Fruit fly (Drosophila melanogaster) whole organism, embryonic: Measurements from ENCODE around the gene CG8176.

ENCODE experiments used
- CG10565 ChIP-seq: fragments of 200-800 bp; sonication (Bioruptor generic); optimal IDR thresholded peaks from 3 replicates; lab custom pipeline; 2016; ENCODE audit warnings: missing biosample characterization, mild to moderate bottlenecking, missing genetic modification characterization
- CG11085 ChIP-seq: fragments of 200-800 bp; sonication (Bioruptor generic); IDR thresholded peaks from 2 replicates; pipeline ENCODE4 v1.3.6; 2022; ENCODE audit warnings: missing biosample characterization, missing genetic modification characterization
- CG12071 ChIP-seq: fragments of 200-800 bp; sonication (Bioruptor generic); optimal IDR thresholded peaks from 3 replicates; lab custom pipeline; 2018; ENCODE audit warnings: missing biosample characterization, mild to moderate bottlenecking, missing genetic modification characterization
- CG12155 ChIP-seq: fragments of 200-800 bp; sonication (Bioruptor generic); optimal IDR thresholded peaks from 3 replicates; lab custom pipeline; 2016; ENCODE audit warnings: missing biosample characterization, missing genetic modification characterization
- CG13123 ChIP-seq: fragments of 200-800 bp; sonication (Bioruptor generic); optimal IDR thresholded peaks from 2 replicates; lab custom pipeline; 2016; ENCODE audit warnings: missing biosample characterization, missing genetic modification characterization
- CG13624 ChIP-seq: fragments of 200-800 bp; sonication (Bioruptor generic); optimal IDR thresholded peaks from 2 replicates; lab custom pipeline; 2016; ENCODE audit warnings: missing biosample characterization, missing genetic modification characterization
- CG1529 ChIP-seq: fragments of 200-800 bp; sonication (Bioruptor generic); optimal IDR thresholded peaks from 3 replicates; lab custom pipeline; 2018; ENCODE audit warnings: missing biosample characterization, missing genetic modification characterization
- CG15479 ChIP-seq: fragments of 200-800 bp; sonication (Bioruptor generic); optimal IDR thresholded peaks from 3 replicates; lab custom pipeline; 2019; ENCODE audit warnings: missing biosample characterization, mild to moderate bottlenecking, missing genetic modification characterization, moderate library complexity
- CG17912 ChIP-seq: fragments of 200-800 bp; sonication (Bioruptor generic); optimal IDR thresholded peaks from 2 replicates; lab custom pipeline; 2018; ENCODE audit warnings: missing biosample characterization, mild to moderate bottlenecking, missing genetic modification characterization
- CG18011 ChIP-seq: fragments of 200-800 bp; sonication (Bioruptor generic); optimal IDR thresholded peaks from 2 replicates; lab custom pipeline; 2017; ENCODE audit warnings: missing biosample characterization, missing genetic modification characterization, mild to moderate bottlenecking, moderate library complexity, missing genotype
- CG1832 ChIP-seq: fragments of 200-800 bp; sonication (Bioruptor generic); optimal IDR thresholded peaks from 2 replicates; lab custom pipeline; 2017; ENCODE audit warnings: missing biosample characterization, mild to moderate bottlenecking, missing genetic modification characterization, inconsistent platforms
- CG4404 ChIP-seq: fragments of 200-800 bp; sonication (Bioruptor generic); IDR thresholded peaks from 2 replicates; pipeline ENCODE4 v1.3.6; 2022; ENCODE audit warnings: missing biosample characterization, missing genetic modification characterization
- CG4707 ChIP-seq: fragments of 200-800 bp; sonication (Bioruptor generic); optimal IDR thresholded peaks from 2 replicates; lab custom pipeline; 2018; ENCODE audit warnings: missing biosample characterization, mild to moderate bottlenecking, missing genetic modification characterization, moderate library complexity
- CG4820 ChIP-seq: fragments of 200-800 bp; sonication (Bioruptor generic); optimal IDR thresholded peaks from 3 replicates; lab custom pipeline; 2016; ENCODE audit warnings: missing biosample characterization, missing genetic modification characterization
- CG6791 ChIP-seq: fragments of 200-800 bp; sonication (Bioruptor generic); IDR thresholded peaks from 3 replicates; pipeline ENCODE4 v1.3.6; 2022; ENCODE audit warnings: missing biosample characterization, missing genetic modification characterization; ENCODE audit not compliant: partially characterized antibody
- CG7745 ChIP-seq: fragments of 200-800 bp; sonication (Bioruptor generic); optimal IDR thresholded peaks from 2 replicates; lab custom pipeline; 2018; ENCODE audit warnings: missing biosample characterization, mild to moderate bottlenecking, missing genetic modification characterization, moderate library complexity
- CG8388 ChIP-seq: fragments of 200-800 bp; sonication (Bioruptor generic); optimal IDR thresholded peaks from 2 replicates; lab custom pipeline; 2019; ENCODE audit warnings: missing biosample characterization, mild to moderate bottlenecking, missing genetic modification characterization, moderate library complexity
- CG8944 ChIP-seq: fragments of 200-800 bp; sonication (Bioruptor generic); optimal IDR thresholded peaks from 3 replicates; lab custom pipeline; 2016; ENCODE audit warnings: missing biosample characterization, missing genetic modification characterization
- CG9215 ChIP-seq: fragments of 200-800 bp; sonication (Bioruptor generic); IDR thresholded peaks from 2 replicates; pipeline ENCODE4 v1.3.6; 2022; ENCODE audit warnings: missing biosample characterization, missing genetic modification characterization
- CTCF ChIP-seq: fragments of 200-800 bp; sonication (Bioruptor generic); optimal IDR thresholded peaks from 2 replicates; lab custom pipeline; 2017; ENCODE audit warnings: missing biosample characterization, mild to moderate bottlenecking, missing genetic modification characterization, moderate library complexity
- D ChIP-seq, 2 experiments: fragments of 200-800 bp in 1 of 2; fragments of >200 bp in 1 of 2; sonication (Bioruptor generic) in 1 of 2; optimal IDR thresholded peaks; 2 replicates in 1 of 2; 3 replicates in 1 of 2; lab custom pipeline; 2017; ENCODE audit warnings: mild to moderate bottlenecking in 1 of 2, missing biosample characterization in 1 of 2, missing genetic modification characterization in 1 of 2, missing genetic modification reagents in 1 of 2
- Deaf1 ChIP-seq: fragments of 200-800 bp; optimal IDR thresholded peaks from 3 replicates; lab custom pipeline; 2019; ENCODE audit warnings: missing biosample characterization, mild to moderate bottlenecking, missing genetic modification characterization, moderate library complexity
- Dip3 ChIP-seq: fragments of 200-800 bp; sonication (Bioruptor generic); optimal IDR thresholded peaks from 3 replicates; lab custom pipeline; 2016; ENCODE audit warnings: missing biosample characterization, missing genetic modification characterization
- Drgx ChIP-seq: fragments of 200-800 bp; sonication (Bioruptor generic); IDR thresholded peaks from 2 replicates; pipeline ENCODE4 v1.3.6; 2022; ENCODE audit warnings: missing biosample characterization, missing genetic modification characterization
- Gsc ChIP-seq: fragments of 200-800 bp; sonication (Bioruptor generic); IDR thresholded peaks from 2 replicates; pipeline ENCODE4 v1.3.6; 2022; ENCODE audit warnings: missing biosample characterization, missing genetic modification characterization
- Meics ChIP-seq: fragments of 200-800 bp; sonication (Bioruptor generic); optimal IDR thresholded peaks from 2 replicates; lab custom pipeline; 2017; ENCODE audit warnings: missing biosample characterization, mild to moderate bottlenecking, missing genetic modification characterization
- Mes4 ChIP-seq: fragments of 200-800 bp; sonication (Bioruptor generic); optimal IDR thresholded peaks from 2 replicates; lab custom pipeline; 2016; ENCODE audit warnings: missing biosample characterization, missing genetic modification characterization
- PHDP ChIP-seq: fragments of 200-800 bp; sonication (Bioruptor generic); optimal IDR thresholded peaks from 3 replicates; lab custom pipeline; 2018; ENCODE audit warnings: missing biosample characterization, mild to moderate bottlenecking, missing genetic modification characterization, moderate library complexity
- Spps ChIP-seq: fragments of 200-800 bp; sonication (Bioruptor generic); optimal IDR thresholded peaks from 2 replicates; lab custom pipeline; 2018; ENCODE audit warnings: missing biosample characterization, mild to moderate bottlenecking, missing genetic modification characterization
- Taf1 ChIP-seq: fragments of 200-800 bp; sonication (Bioruptor generic); IDR thresholded peaks from 2 replicates; pipeline ENCODE4 v1.3.6; 2022; ENCODE audit warnings: missing biosample characterization, missing genetic modification characterization
- al ChIP-seq: fragments of 200-800 bp; sonication (Bioruptor generic); IDR thresholded peaks from 2 replicates; pipeline ENCODE4 v1.3.6; 2022; ENCODE audit warnings: missing biosample characterization, missing genetic modification characterization
- chn ChIP-seq: fragments of 200-800 bp; sonication (Bioruptor generic); optimal IDR thresholded peaks from 2 replicates; lab custom pipeline; 2016; ENCODE audit warnings: missing biosample characterization, missing genetic modification characterization
- emc ChIP-seq: fragments of 200-800 bp; sonication (Bioruptor generic); optimal IDR thresholded peaks from 2 replicates; lab custom pipeline; 2016; ENCODE audit warnings: missing biosample characterization, missing genetic modification characterization
- en ChIP-seq: fragments of 200-800 bp; sonication (Bioruptor generic); optimal IDR thresholded peaks from 2 replicates; lab custom pipeline; 2016; ENCODE audit warnings: missing biosample characterization, missing genetic modification characterization
- gcm ChIP-seq: fragments of 200-800 bp; sonication (Bioruptor generic); optimal IDR thresholded peaks from 2 replicates; lab custom pipeline; 2019; ENCODE audit warnings: missing biosample characterization, mild to moderate bottlenecking, missing genetic modification characterization, moderate library complexity
- jumu ChIP-seq: fragments of 200-800 bp; sonication (Bioruptor generic); optimal IDR thresholded peaks from 3 replicates; lab custom pipeline; 2016; ENCODE audit warnings: missing biosample characterization, missing genetic modification characterization
- lbe ChIP-seq: fragments of 200-800 bp; sonication (Bioruptor generic); optimal IDR thresholded peaks from 2 replicates; lab custom pipeline; 2016; ENCODE audit warnings: missing biosample characterization, mild to moderate bottlenecking, missing genetic modification characterization
- lola ChIP-seq, 3 experiments: fragments of >200 bp in 2 of 3; fragments of 200-800 bp in 1 of 3; sonication (Bioruptor generic) in 1 of 3; optimal IDR thresholded peaks; 2 replicates each; lab custom pipeline; 2017 to 2019; ENCODE audit warnings: missing biosample characterization in 3 of 3, missing genetic modification characterization in 3 of 3, mild to moderate bottlenecking in 1 of 3, moderate library complexity in 1 of 3
- luna ChIP-seq: fragments of 200-800 bp; sonication (Bioruptor generic); optimal IDR thresholded peaks from 2 replicates; lab custom pipeline; 2016; ENCODE audit warnings: missing biosample characterization, missing genetic modification characterization
- nerfin-2 ChIP-seq: fragments of 200-800 bp; sonication (Bioruptor generic); IDR thresholded peaks from 2 replicates; pipeline ENCODE4 v1.3.6; 2022; ENCODE audit warnings: missing biosample characterization, missing genetic modification characterization; ENCODE audit not compliant: partially characterized antibody
- nmo ChIP-seq: fragments of 200-800 bp; sonication (Bioruptor generic); optimal IDR thresholded peaks from 2 replicates; lab custom pipeline; 2018; ENCODE audit warnings: missing biosample characterization, mild to moderate bottlenecking, missing genetic modification characterization, moderate library complexity
- p53 ChIP-seq: fragments of 200-800 bp; sonication (Bioruptor generic); optimal IDR thresholded peaks from 2 replicates; lab custom pipeline; 2016; ENCODE audit warnings: missing biosample characterization, missing genetic modification characterization
- pfk ChIP-seq: fragments of 200-800 bp; sonication (Bioruptor generic); optimal IDR thresholded peaks from 2 replicates; lab custom pipeline; 2018; ENCODE audit warnings: missing biosample characterization, mild to moderate bottlenecking, missing genetic modification characterization, moderate library complexity
- prd ChIP-seq, 3 experiments: fragments of >200 bp in 2 of 3; fragments of 200-800 bp in 1 of 3; sonication (Bioruptor generic) in 1 of 3; optimal IDR thresholded peaks in 2 of 3; IDR thresholded peaks in 1 of 3; 2 replicates in 2 of 3; 3 replicates in 1 of 3; pipeline versions ENCODE4 v1.3.6 to Lab custom; 2017 to 2022; ENCODE audit warnings: missing biosample characterization in 1 of 3, missing genetic modification characterization in 1 of 3
- sc ChIP-seq, 3 experiments: fragments of >200 bp in 2 of 3; fragments of 200-800 bp in 1 of 3; sonication (Bioruptor generic) in 1 of 3; optimal IDR thresholded peaks; 2 replicates in 2 of 3; 3 replicates in 1 of 3; lab custom pipeline; 2017; ENCODE audit warnings: mild to moderate bottlenecking in 1 of 3, missing biosample characterization in 1 of 3, missing genetic modification characterization in 1 of 3, missing genetic modification reagents in 1 of 3
- sima ChIP-seq: fragments of 200-800 bp; sonication (Bioruptor generic); optimal IDR thresholded peaks from 2 replicates; lab custom pipeline; 2016; ENCODE audit warnings: missing biosample characterization, missing genetic modification characterization
- sqz ChIP-seq: fragments of 200-800 bp; sonication (Bioruptor generic); optimal IDR thresholded peaks from 3 replicates; lab custom pipeline; 2018; ENCODE audit warnings: missing biosample characterization, mild to moderate bottlenecking, missing genetic modification characterization
- tgo ChIP-seq: fragments of 200-800 bp; sonication (Bioruptor generic); IDR thresholded peaks from 3 replicates; pipeline ENCODE4 v1.3.6; 2022; ENCODE audit warnings: missing biosample characterization, missing genetic modification characterization
- tio ChIP-seq: fragments of 200-800 bp; sonication (Bioruptor generic); optimal IDR thresholded peaks from 2 replicates; lab custom pipeline; 2017; ENCODE audit warnings: missing biosample characterization, missing genetic modification characterization, inconsistent platforms
- wek ChIP-seq: fragments of 200-800 bp; sonication (Bioruptor generic); optimal IDR thresholded peaks from 3 replicates; lab custom pipeline; 2018; ENCODE audit warnings: missing biosample characterization, mild to moderate bottlenecking, missing genetic modification characterization, moderate library complexity

The CG8176 gene

DNA sequence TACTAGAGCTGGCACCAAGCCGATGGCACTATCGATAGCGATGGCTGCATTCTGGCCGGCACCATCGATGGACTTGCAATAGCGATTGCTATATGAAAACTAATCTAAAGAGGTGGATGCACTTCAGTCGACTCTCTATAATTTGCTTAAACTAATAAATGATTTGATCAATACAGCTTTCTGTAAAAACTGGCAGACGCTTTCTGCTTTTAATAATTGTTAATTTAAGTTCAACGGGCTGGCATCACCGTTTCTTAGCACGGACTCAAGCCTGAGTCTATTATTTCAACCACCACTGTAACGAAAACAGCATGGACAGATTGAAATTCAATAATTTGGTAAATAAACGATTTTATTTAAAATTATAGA is 2.8 kb upstream of the CG8176 start, which contains the start of the genes Ras85D and Rlb1 (continued):
- no peak for TF ChIP-seq Spps
- TF ChIP-seq prd (optimal IDR thresholded peaks at IDR 0.05; lab: Kevin White, UChicago), result no peak
- no peak for TF ChIP-seq prd (GFP tag; IDR thresholded peaks at IDR 0.05; lab: Robert Waterston, UW)
- peak; percentile 35 for TF ChIP-seq pfk (GFP tag; lab: Kevin White, UChicago)
- TF ChIP-seq al (GFP tag; lab: Robert Waterston, UW), result no peak
- no peak for TF ChIP-seq tio (GFP tag; lab: Kevin White, UChicago)
- peak in 1 of 3 experiments; percentile 57 for TF ChIP-seq lola (GFP tag; optimal IDR thresholded peaks at IDR 0.05; lab: Kevin White, UChicago)
- TF ChIP-seq chn (GFP tag; lab: Kevin White, UChicago), result peak; percentile 76
- peak; percentile 7 for TF ChIP-seq CTCF
- peak; percentile 60 for TF ChIP-seq CG17912 (GFP tag; lab: Kevin White, UChicago)
- TF ChIP-seq CG8944, result peak; percentile 77
- peak; percentile 13 for TF ChIP-seq CG18011
- no peak for TF ChIP-seq gcm
- peak; percentile 75 for TF ChIP-seq CG12155 (GFP tag; lab: Kevin White, UChicago)
- no peak for TF ChIP-seq D (optimal IDR thresholded peaks at IDR 0.05; lab: Kevin White, UChicago)
- no peak for TF ChIP-seq D (GFP tag; optimal IDR thresholded peaks at IDR 0.05; lab: Kevin White, UChicago)
- TF ChIP-seq CG15479 (GFP tag; lab: Kevin White, UChicago), result no peak
- TF ChIP-seq Deaf1, result no peak
- TF ChIP-seq sima, result no peak
- TF ChIP-seq CG1832 (GFP tag; lab: Kevin White, UChicago), result no peak
- peak; percentile 84 for TF ChIP-seq nmo (GFP tag; lab: Kevin White, UChicago)
- no peak for TF ChIP-seq sc (optimal IDR thresholded peaks at IDR 0.05; lab: Kevin White, UChicago)
- TF ChIP-seq sc (GFP tag; optimal IDR thresholded peaks at IDR 0.05; lab: Kevin White, UChicago), result no peak
- TF ChIP-seq wek, result no peak
- peak; percentile 61 for TF ChIP-seq p53 (GFP tag; lab: Kevin White, UChicago)
- peak; percentile 35 for TF ChIP-seq lbe
- TF ChIP-seq Taf1 (GFP tag; lab: Robert Waterston, UW), result no peak
- no peak for TF ChIP-seq CG4404 (GFP tag; lab: Robert Waterston, UW)
- TF ChIP-seq CG7745 (tag; lab: Kevin White, UChicago), result no peak
- no peak for TF ChIP-seq CG6791
- no peak for TF ChIP-seq Gsc
- peak; percentile 1 for TF ChIP-seq CG10565 (GFP tag; lab: Kevin White, UChicago)
- no peak for TF ChIP-seq Drgx (GFP tag; lab: Robert Waterston, UW)
- peak; percentile 42 for TF ChIP-seq CG13123 (GFP tag; lab: Kevin White, UChicago)
- TF ChIP-seq CG8388, result peak; percentile 29
- TF ChIP-seq Dip3 (GFP tag; lab: Kevin White, UChicago), result peak; percentile 73
- peak; percentile 51 for TF ChIP-seq Mes4
- no peak for TF ChIP-seq CG9215 (GFP tag; lab: Robert Waterston, UW)
- no peak for TF ChIP-seq CG12071 (GFP tag; lab: Kevin White, UChicago)
- peak; percentile 86 for TF ChIP-seq CG13624
- TF ChIP-seq CG4707, result no peak
- no peak for TF ChIP-seq sqz (GFP tag; lab: Kevin White, UChicago)
- TF ChIP-seq emc (GFP tag; lab: Kevin White, UChicago), result peak; percentile 37
- no peak for TF ChIP-seq CG11085 (GFP tag; lab: Robert Waterston, UW)
- no peak for TF ChIP-seq CG1529
- TF ChIP-seq tgo (GFP tag; lab: Robert Waterston, UW), result no peak
- TF ChIP-seq jumu (GFP tag; lab: Kevin White, UChicago), result peak; percentile 83
- TF ChIP-seq en, result peak; percentile 18
- TF ChIP-seq luna (GFP tag; lab: Kevin White, UChicago), result peak; percentile 73
- TF ChIP-seq CG4820, result peak; percentile 61
- no peak for TF ChIP-seq nerfin-2 (GFP tag; lab: Robert Waterston, UW)
- TF ChIP-seq Meics, result peak; percentile 63
- TF ChIP-seq PHDP, result peak; percentile 56
